Fruit fly (Drosophila melanogaster) whole organism, embryonic: ENCODE results near the gene CG43121.

ENCODE experiments used
- Antp ChIP-seq: fragments of 200-800 bp; sonication (Bioruptor generic); optimal IDR thresholded peaks from 3 replicates; lab custom pipeline; 2016; ENCODE audit warnings: missing biosample characterization, missing genetic modification characterization
- Atf-2 ChIP-seq: fragments of 200-800 bp; sonication (Bioruptor generic); optimal IDR thresholded peaks from 2 replicates; lab custom pipeline; 2016; ENCODE audit warnings: missing biosample characterization, missing genetic modification characterization
- BtbVII ChIP-seq: fragments of 200-800 bp; sonication (Bioruptor generic); optimal IDR thresholded peaks from 3 replicates; lab custom pipeline; 2017; ENCODE audit warnings: missing biosample characterization, mild to moderate bottlenecking, missing genetic modification characterization
- CG11695 ChIP-seq: fragments of 200-800 bp; sonication (Bioruptor generic); IDR thresholded peaks from 3 replicates; pipeline ENCODE4 v1.3.6; 2022; ENCODE audit warnings: missing biosample characterization, missing genetic modification characterization
- CG13287 ChIP-seq: fragments of 200-800 bp; sonication (Bioruptor generic); IDR thresholded peaks from 2 replicates; pipeline ENCODE4 v1.3.6; 2022; ENCODE audit warnings: missing biosample characterization, missing genetic modification characterization; ENCODE audit not compliant: partially characterized antibody
- CG14667 ChIP-seq: fragments of 200-800 bp; sonication (Bioruptor generic); IDR thresholded peaks from 2 replicates; pipeline ENCODE4 v1.3.6; 2022; ENCODE audit warnings: missing biosample characterization, missing genetic modification characterization
- CG14860 ChIP-seq: fragments of 200-800 bp; sonication (Bioruptor generic); IDR thresholded peaks from 3 replicates; pipeline ENCODE4 v1.3.6; 2022; ENCODE audit warnings: missing biosample characterization, missing genetic modification characterization; ENCODE audit not compliant: partially characterized antibody
- CG17612 ChIP-seq: fragments of 200-800 bp; sonication (Bioruptor generic); IDR thresholded peaks from 2 replicates; pipeline ENCODE4 v1.3.6; 2022; ENCODE audit warnings: missing biosample characterization, missing genetic modification characterization
- CG17829 ChIP-seq: fragments of 200-800 bp; optimal IDR thresholded peaks from 2 replicates; lab custom pipeline; 2019; ENCODE audit warnings: missing biosample characterization, mild to moderate bottlenecking, missing genetic modification characterization, moderate library complexity
- CG2889 ChIP-seq: fragments of 200-800 bp; sonication (Bioruptor generic); IDR thresholded peaks from 3 replicates; pipeline ENCODE4 v1.3.6; 2022; ENCODE audit warnings: missing biosample characterization, missing genetic modification characterization
- CG32772 ChIP-seq: fragments of 200-800 bp; sonication (Bioruptor generic); IDR thresholded peaks from 2 replicates; pipeline ENCODE4 v1.3.6; 2022; ENCODE audit warnings: missing biosample characterization, missing genetic modification characterization
- CG4328 ChIP-seq: fragments of 200-800 bp; sonication (Bioruptor generic); optimal IDR thresholded peaks from 3 replicates; lab custom pipeline; 2017; ENCODE audit warnings: missing biosample characterization, missing genetic modification reagents, missing genetic modification characterization
- CG5245 ChIP-seq: fragments of 200-800 bp; sonication (Bioruptor generic); optimal IDR thresholded peaks from 3 replicates; lab custom pipeline; 2016; ENCODE audit warnings: missing biosample characterization, missing genetic modification characterization
- CG6254 ChIP-seq: fragments of 200-800 bp; sonication (Bioruptor generic); optimal IDR thresholded peaks from 3 replicates; lab custom pipeline; 2017; ENCODE audit warnings: mild to moderate bottlenecking, missing biosample characterization, missing genetic modification reagents, missing genetic modification characterization
- CG6854 ChIP-seq: fragments of 200-800 bp; sonication (Bioruptor generic); optimal IDR thresholded peaks from 3 replicates; lab custom pipeline; 2017; ENCODE audit warnings: missing biosample characterization, mild to moderate bottlenecking, missing genetic modification characterization
- CG8281 ChIP-seq: fragments of 200-800 bp; sonication (Bioruptor generic); optimal IDR thresholded peaks from 2 replicates; lab custom pipeline; 2018; ENCODE audit warnings: missing biosample characterization, mild to moderate bottlenecking, missing genetic modification characterization, moderate library complexity
- CoRest ChIP-seq: fragments of 200-800 bp; sonication (Bioruptor generic); optimal IDR thresholded peaks from 3 replicates; lab custom pipeline; 2018; ENCODE audit warnings: missing biosample characterization, mild to moderate bottlenecking, missing genetic modification characterization, moderate library complexity
- Eip74EF ChIP-seq, 2 experiments: fragments of 200-800 bp in 1 of 2; fragments of >200 bp in 1 of 2; sonication (Bioruptor generic) in 1 of 2; optimal IDR thresholded peaks; 2 replicates each; lab custom pipeline; 2017 to 2019; ENCODE audit warnings: missing biosample characterization in 2 of 2, missing genetic modification characterization in 2 of 2, mild to moderate bottlenecking in 1 of 2, moderate library complexity in 1 of 2
- Elba2 ChIP-seq: fragments of 200-800 bp; sonication (Bioruptor generic); optimal IDR thresholded peaks from 3 replicates; lab custom pipeline; 2016; ENCODE audit warnings: missing biosample characterization, missing genetic modification characterization
- Ets65A ChIP-seq: fragments of 200-800 bp; sonication (Bioruptor generic); peaks from one replicate; lab custom pipeline; 2016; ENCODE audit warnings: missing biosample characterization, missing genetic modification characterization
- HLHmδ ChIP-seq: fragments of 200-800 bp; sonication (Bioruptor generic); optimal IDR thresholded peaks from 2 replicates; lab custom pipeline; 2018; ENCODE audit warnings: missing biosample characterization, mild to moderate bottlenecking, missing genetic modification characterization, moderate library complexity
- Jarid2 ChIP-seq: fragments of 200-800 bp; sonication (Bioruptor generic); optimal IDR thresholded peaks from 3 replicates; lab custom pipeline; 2017; ENCODE audit warnings: mild to moderate bottlenecking, missing biosample characterization, missing genetic modification reagents, missing genetic modification characterization
- Kr ChIP-seq: fragments of 200-800 bp; sonication (Bioruptor generic); optimal IDR thresholded peaks from 2 replicates; lab custom pipeline; 2017; ENCODE audit warnings: missing biosample characterization, mild to moderate bottlenecking, missing genetic modification characterization
- Meics ChIP-seq: fragments of 200-800 bp; sonication (Bioruptor generic); optimal IDR thresholded peaks from 2 replicates; lab custom pipeline; 2017; ENCODE audit warnings: missing biosample characterization, mild to moderate bottlenecking, missing genetic modification characterization
- NC2α ChIP-seq: fragments of 200-800 bp; sonication (Bioruptor generic); optimal IDR thresholded peaks from 2 replicates; lab custom pipeline; 2016; ENCODE audit warnings: missing biosample characterization, missing genetic modification characterization
- Pdp1 ChIP-seq, 2 experiments: fragments of 200-800 bp; sonication (Bioruptor generic); optimal IDR thresholded peaks; 3 replicates each; lab custom pipeline; 2016; ENCODE audit warnings: missing biosample characterization in 2 of 2, missing genetic modification characterization in 2 of 2, mild to moderate bottlenecking in 1 of 2, moderate library complexity in 1 of 2
- ase ChIP-seq: fragments of 200-800 bp; sonication (Bioruptor generic); IDR thresholded peaks from 3 replicates; pipeline ENCODE4 v1.3.6; 2022; ENCODE audit warnings: missing biosample characterization, missing genetic modification characterization
- bigmax ChIP-seq: fragments of 200-800 bp; sonication (Bioruptor generic); optimal IDR thresholded peaks from 2 replicates; lab custom pipeline; 2018; ENCODE audit warnings: missing biosample characterization, mild to moderate bottlenecking, missing genetic modification characterization
- br ChIP-seq: fragments of >200 bp; optimal IDR thresholded peaks from 2 replicates; lab custom pipeline; 2017
- bsh ChIP-seq, 2 experiments: fragments of 200-800 bp; sonication (Bioruptor generic); optimal IDR thresholded peaks; 2 replicates each; lab custom pipeline; 2017 to 2018; ENCODE audit warnings: mild to moderate bottlenecking in 2 of 2, missing biosample characterization in 2 of 2, missing genetic modification characterization in 2 of 2, moderate library complexity in 1 of 2
- btn ChIP-seq: fragments of 200-800 bp; sonication (Bioruptor generic); optimal IDR thresholded peaks from 2 replicates; lab custom pipeline; 2016; ENCODE audit warnings: missing biosample characterization, missing genetic modification characterization
- da ChIP-seq: fragments of 200-800 bp; sonication (Bioruptor generic); optimal IDR thresholded peaks from 2 replicates; lab custom pipeline; 2016; ENCODE audit warnings: missing biosample characterization, missing genetic modification characterization
- dmrt11E ChIP-seq: fragments of 200-800 bp; sonication (Bioruptor generic); optimal IDR thresholded peaks from 3 replicates; lab custom pipeline; 2018; ENCODE audit warnings: missing biosample characterization, mild to moderate bottlenecking, missing genetic modification characterization, moderate library complexity
- ftz-f1 ChIP-seq: fragments of 200-800 bp; sonication (Bioruptor generic); optimal IDR thresholded peaks from 2 replicates; lab custom pipeline; 2016; ENCODE audit warnings: missing biosample characterization, missing genetic modification characterization
- gcm ChIP-seq: fragments of 200-800 bp; sonication (Bioruptor generic); optimal IDR thresholded peaks from 2 replicates; lab custom pipeline; 2019; ENCODE audit warnings: missing biosample characterization, mild to moderate bottlenecking, missing genetic modification characterization, moderate library complexity
- gem ChIP-seq: fragments of 200-800 bp; sonication (Bioruptor generic); optimal IDR thresholded peaks from 2 replicates; lab custom pipeline; 2019; ENCODE audit warnings: missing biosample characterization, mild to moderate bottlenecking, missing genetic modification characterization, moderate library complexity
- lola ChIP-seq, 3 experiments: fragments of >200 bp in 2 of 3; fragments of 200-800 bp in 1 of 3; sonication (Bioruptor generic) in 1 of 3; optimal IDR thresholded peaks; 2 replicates each; lab custom pipeline; 2017 to 2019; ENCODE audit warnings: missing biosample characterization in 3 of 3, missing genetic modification characterization in 3 of 3, mild to moderate bottlenecking in 1 of 3, moderate library complexity in 1 of 3
- oc ChIP-seq: fragments of 200-800 bp; sonication (Bioruptor generic); optimal IDR thresholded peaks from 2 replicates; lab custom pipeline; 2018; ENCODE audit warnings: missing biosample characterization, mild to moderate bottlenecking, missing genetic modification characterization, moderate library complexity
- pho ChIP-seq: fragments of 200-800 bp; sonication (Bioruptor generic); optimal IDR thresholded peaks from 2 replicates; lab custom pipeline; 2016; ENCODE audit warnings: missing biosample characterization, missing genetic modification characterization
- ranshi ChIP-seq: fragments of 200-800 bp; sonication (Bioruptor generic); IDR thresholded peaks from 2 replicates; pipeline ENCODE4 v1.3.6; 2022; ENCODE audit warnings: missing biosample characterization, missing genetic modification characterization
- row ChIP-seq: fragments of 200-800 bp; sonication (Bioruptor generic); IDR thresholded peaks from 3 replicates; pipeline ENCODE4 v1.3.6; 2022; ENCODE audit warnings: missing biosample characterization, missing genetic modification characterization
- sr ChIP-seq: fragments of 200-800 bp; sonication (Bioruptor generic); IDR thresholded peaks from 3 replicates; pipeline ENCODE4 v1.3.6; 2022; ENCODE audit warnings: missing biosample characterization, missing genetic modification characterization
- stwl ChIP-seq: fragments of 200-800 bp; sonication (Bioruptor generic); optimal IDR thresholded peaks from 3 replicates; lab custom pipeline; 2018; ENCODE audit warnings: missing biosample characterization, mild to moderate bottlenecking, missing genetic modification characterization, moderate library complexity
- tin ChIP-seq: fragments of 200-800 bp; sonication (Bioruptor generic); optimal IDR thresholded peaks from 3 replicates; lab custom pipeline; 2016; ENCODE audit warnings: missing biosample characterization, missing genetic modification characterization
- tll ChIP-seq, 2 experiments: fragments of 200-800 bp in 1 of 2; fragments of >200 bp in 1 of 2; sonication (Bioruptor generic) in 1 of 2; optimal IDR thresholded peaks; 2 replicates each; lab custom pipeline; 2017 to 2019; ENCODE audit warnings: missing biosample characterization in 2 of 2, missing genetic modification characterization in 2 of 2, mild to moderate bottlenecking in 1 of 2, moderate library complexity in 1 of 2
- tna ChIP-seq: fragments of 200-800 bp; sonication (Bioruptor generic); IDR thresholded peaks from 2 replicates; pipeline ENCODE4 v1.3.6; 2022; ENCODE audit warnings: missing biosample characterization, missing genetic modification characterization; ENCODE audit not compliant: partially characterized antibody
- toy ChIP-seq: fragments of 200-800 bp; sonication (Bioruptor generic); IDR thresholded peaks from 2 replicates; pipeline ENCODE4 v1.3.6; 2022; ENCODE audit warnings: missing biosample characterization, missing genetic modification characterization
- wek ChIP-seq: fragments of 200-800 bp; sonication (Bioruptor generic); optimal IDR thresholded peaks from 3 replicates; lab custom pipeline; 2018; ENCODE audit warnings: missing biosample characterization, mild to moderate bottlenecking, missing genetic modification characterization, moderate library complexity

Gene CG43121

DNA sequence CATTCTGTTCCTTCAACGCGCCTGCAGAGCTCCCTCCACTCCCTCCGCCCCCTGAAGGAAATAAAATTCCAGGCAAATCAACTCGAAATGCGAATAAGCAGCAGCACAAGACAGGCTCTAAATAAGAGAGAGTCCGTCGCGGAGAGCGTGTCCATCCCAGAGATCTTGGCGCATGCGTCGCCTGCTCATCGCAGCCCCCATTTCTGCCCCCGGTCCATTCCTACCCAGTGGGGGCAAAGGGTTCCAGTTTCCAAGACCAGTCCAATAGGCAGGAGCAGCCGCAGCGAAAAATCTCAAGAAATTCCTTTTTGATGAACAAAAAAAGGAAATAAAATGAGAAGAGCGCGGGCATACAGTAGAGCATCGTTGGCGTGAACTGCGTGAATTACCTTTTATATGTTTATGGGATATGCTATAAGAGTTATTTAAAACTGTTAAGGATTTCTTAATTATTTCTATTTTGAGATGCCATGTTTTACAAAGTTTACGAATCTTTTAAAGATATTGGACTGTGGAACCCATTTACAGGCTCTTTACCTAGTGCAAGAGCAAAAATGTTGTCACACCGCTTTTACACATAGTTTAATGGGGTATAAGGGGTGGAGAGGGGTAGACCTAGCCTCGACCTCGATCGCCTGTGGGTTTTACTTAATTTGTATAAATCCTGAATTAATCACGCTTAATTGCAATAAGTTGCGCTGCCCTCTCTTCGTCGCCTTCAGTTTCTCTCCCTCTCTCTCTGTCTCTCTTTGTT is 38.0 kb downstream of the CG43121 start (continued):
- TF ChIP-seq wek (GFP tag; lab: Kevin White, UChicago) (no peak), row (GFP tag; lab: Robert Waterston, UW) (peak; percentile 56; the same call in 2 of the 3 replicates), Atf-2 (peak; percentile 17), CG6254 (no peak), gem (tag; lab: Kevin White, UChicago) (peak; percentile 66), NC2α (GFP tag; lab: Kevin White, UChicago) (no peak), bsh (GFP tag; optimal IDR thresholded peaks at IDR 0.05; lab: Kevin White, UChicago) (peak; percentile 53 to 89), CG14667 (peak; percentile 16; the same call in 1 of the 2 replicates), dmrt11E (tag; lab: Kevin White, UChicago) (peak; percentile 67), tin (GFP tag; lab: Kevin White, UChicago) (peak; percentile 25), HLHmδ (GFP tag; lab: Kevin White, UChicago) (no peak), sr (no peak), Meics (GFP tag; lab: Kevin White, UChicago) (no peak), CG32772 (0 out of 2 replicates have a peak, but pooled peaks have one; percentile 25), CG8281 (tag; lab: Kevin White, UChicago) (no peak), CG13287 (no peak), Jarid2 (GFP tag; lab: Kevin White, UChicago) (no peak), stwl (tag; lab: Kevin White, UChicago) (no peak), CG11695 (GFP tag; lab: Robert Waterston, UW) (peak; percentile 42; the same call in 1 of the 3 replicates), Eip74EF (GFP tag; optimal IDR thresholded peaks at IDR 0.05; lab: Kevin White, UChicago) (no peak), CoRest (tag; lab: Kevin White, UChicago) (peak; percentile 30), CG17829 (tag; lab: Kevin White, UChicago) (peak; percentile 2), Elba2 (no peak), Kr (GFP tag; lab: Kevin White, UChicago) (no peak), gcm (GFP tag; lab: Kevin White, UChicago) (peak; percentile 10), lola (GFP tag; optimal IDR thresholded peaks at IDR 0.05; lab: Kevin White, UChicago) (peak in 1 of 3 experiments; percentile 53), toy (GFP tag; lab: Robert Waterston, UW) (no peak), ase (GFP tag; lab: Robert Waterston, UW) (peak; percentile 29; the same call in 1 of the 3 replicates), BtbVII (GFP tag; lab: Kevin White, UChicago) (no peak), oc (tag; lab: Kevin White, UChicago) (peak; percentile 12), CG5245 (GFP tag; lab: Kevin White, UChicago) (no peak), Pdp1 (GFP tag; optimal IDR thresholded peaks at IDR 0.05; lab: Kevin White, UChicago) (peak in 1 of 2 experiments; percentile 28), pho (GFP tag; lab: Kevin White, UChicago) (no peak), CG17612 (GFP tag; lab: Robert Waterston, UW) (no peak), tll (GFP tag; optimal IDR thresholded peaks at IDR 0.05; lab: Kevin White, UChicago) (no peak), CG14860 (GFP tag; lab: Robert Waterston, UW) (no peak), tna (no peak), ranshi (GFP tag; lab: Robert Waterston, UW) (peak; percentile 47), Antp (GFP tag; lab: Kevin White, UChicago) (peak; percentile 40), btn (GFP tag; lab: Kevin White, UChicago) (no peak), CG4328 (GFP tag; lab: Kevin White, UChicago) (no peak), CG6854 (no peak), bigmax (no peak), br (lab: Kevin White, UChicago) (no peak), Ets65A (GFP tag; lab: Kevin White, UChicago) (peak; percentile 21), ftz-f1 (no peak), CG2889 (GFP tag; lab: Robert Waterston, UW) (no peak), da (GFP tag; lab: Kevin White, UChicago) (no peak)
